Fruit fly (Drosophila melanogaster): ENCODE data around the gene osi.

DNA sequence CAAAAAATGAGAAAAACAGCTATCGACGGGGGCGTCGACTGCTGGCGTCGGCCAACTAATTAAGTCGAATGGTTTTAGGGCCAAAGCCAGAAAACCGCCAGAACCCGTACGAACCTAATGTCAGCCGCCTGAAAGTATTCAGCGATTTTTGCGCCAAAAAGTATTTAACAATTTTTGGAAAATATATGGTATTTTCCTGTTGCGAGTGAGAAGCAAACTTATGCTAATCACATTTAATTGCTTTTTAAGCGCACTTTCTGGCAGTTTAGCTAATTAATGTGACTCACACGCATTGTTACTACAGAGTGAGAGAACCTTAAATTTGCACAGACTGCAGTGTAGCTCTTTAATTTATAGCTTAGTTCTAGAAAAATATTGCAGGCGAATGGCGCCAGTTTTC lies 25.2 kb downstream of the osi start:
- TF ChIP-seq pan (optimal IDR thresholded peaks at IDR 0.05), result no peak
- TF ChIP-seq usp (GFP tag; optimal IDR thresholded peaks at IDR 0.05), result no peak
- TF ChIP-seq CG8478 (optimal IDR thresholded peaks at IDR 0.05), result no peak
